In the genomic region with DNA sequence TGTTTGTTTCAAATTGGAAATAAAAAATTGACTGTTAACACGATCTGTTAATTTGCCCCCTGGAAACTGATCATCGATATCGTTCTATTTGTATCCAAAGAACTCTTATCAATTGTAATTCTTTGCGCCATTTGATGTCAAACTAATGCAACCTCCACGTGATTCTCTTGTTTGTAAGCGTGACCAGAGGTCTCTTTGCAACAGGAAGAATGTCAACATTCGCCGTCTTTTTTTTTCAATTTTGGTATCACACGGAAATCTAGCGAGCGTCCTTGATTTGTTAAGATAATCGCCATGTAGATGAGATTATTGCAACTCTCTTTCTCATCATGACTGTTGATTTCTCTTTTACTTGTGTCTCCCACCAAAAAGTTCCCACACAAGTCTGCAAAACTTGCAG, we compare ENCODE assay signal across 6 worm cellular contexts.
TF ChIP-seq lines count a peak whose summit lies in the region.

No protein-coding gene starts in this region.

TF ChIP-seq in whole organism, L1 larva, 84 proteins besides CTCF, POLR2A, EP300 and RAD21 (continues in another document):
- TF ChIP-seq ceh-88 (GFP tag; IDR thresholded peaks at IDR 0.05; lab: Robert Waterston, UW) (no peak), pag-3 (tag; optimal IDR thresholded peaks at IDR 0.05; lab: Kevin White, UChicago; ENCODE audit: borderline replicate concordance, insufficient read depth) (no peak), nhr-85 (tag; lab: Kevin White, UChicago) (peak; percentile 98), ceh-90 (tag; optimal IDR thresholded peaks at IDR 0.05; lab: Kevin White, UChicago) (no peak), sox-4 (tag; optimal IDR thresholded peaks at IDR 0.05; lab: Kevin White, UChicago) (no peak), unc-62 (GFP tag; optimal IDR thresholded peaks at IDR 0.05; lab: Kevin White, UChicago) (no peak), nhr-20 (tag; optimal IDR thresholded peaks at IDR 0.05; lab: Kevin White, UChicago) (peak; percentile 96), blmp-1 (tag; optimal IDR thresholded peaks at IDR 0.05; lab: Kevin White, UChicago) (peak; percentile 92), ceh-82 (tag; optimal IDR thresholded peaks at IDR 0.05; lab: Kevin White, UChicago) (no peak), dpl-1 (GFP tag; optimal IDR thresholded peaks at IDR 0.05; lab: Kevin White, UChicago) (peak in 1 of 3 experiments; percentile 3), nhr-28 (tag; optimal IDR thresholded peaks at IDR 0.05; lab: Kevin White, UChicago) (no peak), C16A3.4 (tag; optimal IDR thresholded peaks at IDR 0.05; lab: Kevin White, UChicago) (peak; percentile 32), elt-3 (tag; optimal IDR thresholded peaks at IDR 0.05; lab: Kevin White, UChicago) (peak; percentile 40 to 99 (median 90)), lin-39 (tag; optimal IDR thresholded peaks at IDR 0.05; lab: Kevin White, UChicago) (no peak), aha-1 (tag; optimal IDR thresholded peaks at IDR 0.05; lab: Kevin White, UChicago) (no peak)

TF ChIP-seq in whole organism, L2 larva, 48 proteins besides CTCF, POLR2A, EP300 and RAD21 (continues in another document):
- TF ChIP-seq nhr-6 (tag; optimal IDR thresholded peaks at IDR 0.05; lab: Kevin White, UChicago): no peak
- TF ChIP-seq lin-13 (GFP tag; optimal IDR thresholded peaks at IDR 0.05; lab: Kevin White, UChicago): no peak
- TF ChIP-seq nhr-237 (tag; optimal IDR thresholded peaks at IDR 0.05; lab: Kevin White, UChicago): no peak
- peak; percentile 63 for TF ChIP-seq gmeb-1 (tag; optimal IDR thresholded peaks at IDR 0.05; lab: Kevin White, UChicago)
- TF ChIP-seq ZK546.5 (tag; optimal IDR thresholded peaks at IDR 0.05; lab: Kevin White, UChicago): no peak
- no peak for TF ChIP-seq ceh-82 (tag; optimal IDR thresholded peaks at IDR 0.05; lab: Kevin White, UChicago)
- peak; percentile 89 for TF ChIP-seq sma-3 (GFP tag; optimal IDR thresholded peaks at IDR 0.05; lab: Kevin White, UChicago)
- TF ChIP-seq peb-1 (tag; optimal IDR thresholded peaks at IDR 0.05; lab: Kevin White, UChicago): no peak
- no peak for TF ChIP-seq aly-2 (tag; optimal IDR thresholded peaks at IDR 0.05; lab: Kevin White, UChicago)
- peak; percentile 21 for TF ChIP-seq ceh-16 (tag; optimal IDR thresholded peaks at IDR 0.05; lab: Kevin White, UChicago)
- peak; percentile 73 for TF ChIP-seq nhr-129 (tag; optimal IDR thresholded peaks at IDR 0.05; lab: Kevin White, UChicago)
- TF ChIP-seq zag-1 (tag; optimal IDR thresholded peaks at IDR 0.05; lab: Kevin White, UChicago): no peak
- TF ChIP-seq unc-55 (GFP tag; optimal IDR thresholded peaks at IDR 0.05; lab: Kevin White, UChicago): no peak
- no peak for TF ChIP-seq nhr-12 (tag; optimal IDR thresholded peaks at IDR 0.05; lab: Kevin White, UChicago)
- no peak for TF ChIP-seq ztf-1 (GFP tag; conservative IDR thresholded peaks at IDR 0.05; lab: Robert Waterston, UW)

TF ChIP-seq in whole organism, L3 larva, 47 proteins besides CTCF, POLR2A, EP300 and RAD21 (continues in another document):
- TF ChIP-seq egl-5 (tag; optimal IDR thresholded peaks at IDR 0.05; lab: Kevin White, UChicago) (no peak), eor-1 (tag; optimal IDR thresholded peaks at IDR 0.05; lab: Kevin White, UChicago) (no peak), nhr-43 (tag; optimal IDR thresholded peaks at IDR 0.05; lab: Kevin White, UChicago; ENCODE audit: poor library complexity, severe bottlenecking) (peak; percentile 90), ceh-28 (tag; optimal IDR thresholded peaks at IDR 0.05; lab: Kevin White, UChicago) (no peak), jun-1 (tag; optimal IDR thresholded peaks at IDR 0.05; lab: Kevin White, UChicago) (peak; percentile 28), nhr-25 (tag; optimal IDR thresholded peaks at IDR 0.05; lab: Kevin White, UChicago) (peak; percentile 61), nhr-237 (tag; optimal IDR thresholded peaks at IDR 0.05; lab: Kevin White, UChicago) (no peak), lsy-12 (tag; optimal IDR thresholded peaks at IDR 0.05; lab: Kevin White, UChicago) (no peak), fkh-10 (GFP tag; optimal IDR thresholded peaks at IDR 0.05; lab: Kevin White, UChicago) (no peak), elt-3 (tag; optimal IDR thresholded peaks at IDR 0.05; lab: Kevin White, UChicago) (peak in 1 of 3 experiments; percentile 39), elt-1 (tag; optimal IDR thresholded peaks at IDR 0.05; lab: Kevin White, UChicago) (peak; percentile 97), zag-1 (tag; optimal IDR thresholded peaks at IDR 0.05; lab: Kevin White, UChicago) (no peak), nhr-23 (tag; optimal IDR thresholded peaks at IDR 0.05; lab: Kevin White, UChicago) (peak; percentile 81), unc-39 (tag; optimal IDR thresholded peaks at IDR 0.05; lab: Kevin White, UChicago) (no peak), mml-1 (tag; optimal IDR thresholded peaks at IDR 0.05; lab: Kevin White, UChicago) (no peak)

TF ChIP-seq in whole organism, L4 larva, 104 proteins besides CTCF, POLR2A, EP300 and RAD21 (continues in another document):
- TF ChIP-seq dmd-9 (GFP tag; IDR thresholded peaks at IDR 0.05; lab: Robert Waterston, UW) (no peak), cey-2 (tag; optimal IDR thresholded peaks at IDR 0.05; lab: Kevin White, UChicago; ENCODE audit: borderline replicate concordance, insufficient read depth) (no peak), hlh-30 (tag; optimal IDR thresholded peaks at IDR 0.05; lab: Kevin White, UChicago; ENCODE audit: insufficient read depth) (peak; percentile 92), nhr-11 (tag; optimal IDR thresholded peaks at IDR 0.05; lab: Kevin White, UChicago) (peak; percentile 69), lir-3 (tag; optimal IDR thresholded peaks at IDR 0.05; lab: Kevin White, UChicago) (no peak), vab-7 (GFP tag; IDR thresholded peaks at IDR 0.05; lab: Robert Waterston, UW) (no peak), ceh-28 (tag; optimal IDR thresholded peaks at IDR 0.05; lab: Kevin White, UChicago) (no peak), nhr-48 (tag; optimal IDR thresholded peaks at IDR 0.05; lab: Kevin White, UChicago) (peak; percentile 78), nhr-77 (tag; optimal IDR thresholded peaks at IDR 0.05; lab: Kevin White, UChicago) (peak; percentile 56), aha-1 (tag; lab: Kevin White, UChicago) (peak; percentile 96), daf-16 (GFP tag; optimal IDR thresholded peaks at IDR 0.05; lab: Kevin White, UChicago) (no peak), daf-16 (tag; optimal IDR thresholded peaks at IDR 0.05; lab: Kevin White, UChicago) (peak; percentile 67), zag-1 (tag; optimal IDR thresholded peaks at IDR 0.05; lab: Kevin White, UChicago) (no peak), mdl-1 (tag; optimal IDR thresholded peaks at IDR 0.05; lab: Kevin White, UChicago) (peak; percentile 23 to 84), arid-1 (GFP tag; conservative IDR thresholded peaks at IDR 0.05; lab: Robert Waterston, UW) (no peak), dve-1 (tag; optimal IDR thresholded peaks at IDR 0.05; lab: Kevin White, UChicago; ENCODE audit: insufficient read depth) (peak; percentile 66)

TF ChIP-seq in whole organism, mixed stage, embryonic, 35 proteins besides CTCF, POLR2A, EP300 and RAD21:
- TF ChIP-seq ham-2 (GFP tag; optimal IDR thresholded peaks at IDR 0.05; lab: Kevin White, UChicago) (no peak), ceh-39 (tag; optimal IDR thresholded peaks at IDR 0.05; lab: Kevin White, UChicago) (no peak), nhr-12 (tag; optimal IDR thresholded peaks at IDR 0.05; lab: Kevin White, UChicago) (no peak), pha-4 (tag; optimal IDR thresholded peaks at IDR 0.05; lab: Kevin White, UChicago) (no peak), mab-5 (tag; optimal IDR thresholded peaks at IDR 0.05; lab: Kevin White, UChicago) (no peak), unc-62 (GFP tag; optimal IDR thresholded peaks at IDR 0.05; lab: Kevin White, UChicago) (no peak), elt-1 (tag; optimal IDR thresholded peaks at IDR 0.05; lab: Kevin White, UChicago; ENCODE audit: borderline replicate concordance, insufficient read depth) (peak; percentile 76), nhr-28 (tag; optimal IDR thresholded peaks at IDR 0.05; lab: Kevin White, UChicago) (no peak)

TF ChIP-seq in whole organism, young adult, 124 proteins besides CTCF, POLR2A, EP300 and RAD21:
- no peak for TF ChIP-seq nfya-2 (GFP tag; IDR thresholded peaks at IDR 0.05; lab: Robert Waterston, UW)
- TF ChIP-seq zfh-2 (GFP tag; conservative IDR thresholded peaks at IDR 0.05; lab: Robert Waterston, UW): no peak
- TF ChIP-seq tbp1 (GFP tag; optimal IDR thresholded peaks at IDR 0.05; lab: Kevin White, UChicago): peak; percentile 23
- TF ChIP-seq tbx-9 (tag; optimal IDR thresholded peaks at IDR 0.05; lab: Kevin White, UChicago; ENCODE audit: borderline replicate concordance): no peak
- no peak for TF ChIP-seq lag-1 (GFP tag; IDR thresholded peaks at IDR 0.05; lab: Robert Waterston, UW)
- TF ChIP-seq madf-10 (tag; optimal IDR thresholded peaks at IDR 0.05; lab: Kevin White, UChicago): no peak
- TF ChIP-seq F37B4.10 (GFP tag; IDR thresholded peaks at IDR 0.05; lab: Robert Waterston, UW): no peak
- 0 out of 2 replicates have a peak, but pooled peaks have one; percentile 24 for TF ChIP-seq K11D2.4 (GFP tag; IDR thresholded peaks at IDR 0.05; lab: Robert Waterston, UW)
- TF ChIP-seq nhr-120 (GFP tag; IDR thresholded peaks at IDR 0.05; lab: Robert Waterston, UW): no peak
- TF ChIP-seq let-607 (tag; optimal IDR thresholded peaks at IDR 0.05; lab: Kevin White, UChicago): peak in 1 of 2 experiments; percentile 2
- TF ChIP-seq lin-40 (tag; optimal IDR thresholded peaks at IDR 0.05; lab: Kevin White, UChicago): peak; percentile 72
- TF ChIP-seq ceh-91 (GFP tag; IDR thresholded peaks at IDR 0.05; lab: Robert Waterston, UW): no peak
- peak; percentile 82 for TF ChIP-seq nhr-80 (tag; optimal IDR thresholded peaks at IDR 0.05; lab: Kevin White, UChicago)
- no peak for TF ChIP-seq sdz-38 (tag; optimal IDR thresholded peaks at IDR 0.05; lab: Kevin White, UChicago)
- no peak for TF ChIP-seq ceh-100 (GFP tag; IDR thresholded peaks at IDR 0.05; lab: Robert Waterston, UW)
- peak; percentile 19; the same call in 1 of the 2 replicates for TF ChIP-seq dox-1 (GFP tag; IDR thresholded peaks at IDR 0.05; lab: Robert Waterston, UW)
- no peak for TF ChIP-seq hsf-1 (GFP tag; IDR thresholded peaks at IDR 0.05; lab: Robert Waterston, UW)
- no peak for TF ChIP-seq F33H1.4 (GFP tag; IDR thresholded peaks at IDR 0.05; lab: Robert Waterston, UW)
- TF ChIP-seq ztf-26 (tag; optimal IDR thresholded peaks at IDR 0.05; lab: Kevin White, UChicago): peak; percentile 59
- no peak for TF ChIP-seq snpc-3.4 (tag; optimal IDR thresholded peaks at IDR 0.05; lab: Kevin White, UChicago)
- no peak for TF ChIP-seq mel-28 (tag; optimal IDR thresholded peaks at IDR 0.05; lab: Kevin White, UChicago; ENCODE audit: borderline replicate concordance)
- peak; percentile 49 for TF ChIP-seq somi-1 (GFP tag; optimal IDR thresholded peaks at IDR 0.05; lab: Kevin White, UChicago)
- TF ChIP-seq cebp-1 (GFP tag; IDR thresholded peaks at IDR 0.05; lab: Robert Waterston, UW): no peak
- peak; percentile 31 for TF ChIP-seq cebp-1 (tag; optimal IDR thresholded peaks at IDR 0.05; lab: Kevin White, UChicago)
- no peak for TF ChIP-seq fkh-3 (tag; optimal IDR thresholded peaks at IDR 0.05; lab: Kevin White, UChicago)
- TF ChIP-seq nfya-1 (tag; optimal IDR thresholded peaks at IDR 0.05; lab: Kevin White, UChicago; ENCODE audit: borderline replicate concordance, insufficient read depth): no peak
